3 fruit fly cellular contexts compared by ENCODE assay signal in genomic region chr3L:1584781-1585180, dm6.
TF ChIP-seq lines count a peak whose summit lies in the region.

No protein-coding gene starts in this region.

TF ChIP-seq in whole organism, embryonic, 481 proteins besides CTCF, POLR2A, EP300 and RAD21 (continued from another document and continues in another):
- TF ChIP-seq sd (tag; optimal IDR thresholded peaks at IDR 0.05; lab: Kevin White, UChicago) (no peak), ssp (GFP tag; IDR thresholded peaks at IDR 0.05; lab: Robert Waterston, UW) (peak; percentile 41; the same call in 1 of the 2 replicates), lbe (GFP tag; optimal IDR thresholded peaks at IDR 0.05; lab: Kevin White, UChicago) (peak; percentile 34), H15 (GFP tag; IDR thresholded peaks at IDR 0.05; lab: Robert Waterston, UW) (peak; percentile 42; the same call in 1 of the 3 replicates), CG13624 (GFP tag; optimal IDR thresholded peaks at IDR 0.05; lab: Kevin White, UChicago) (no peak), CG11560 (tag; IDR thresholded peaks at IDR 0.05; lab: Robert Waterston, UW) (0 out of 3 replicates have a peak, but pooled peaks have one; percentile 18), ac (GFP tag; optimal IDR thresholded peaks at IDR 0.05; lab: Kevin White, UChicago) (no peak), tgo (GFP tag; IDR thresholded peaks at IDR 0.05; lab: Robert Waterston, UW) (peak; percentile 27; the same call in 2 of the 3 replicates), HHEX (GFP tag; optimal IDR thresholded peaks at IDR 0.05; lab: Kevin White, UChicago) (peak; percentile 8), CG6272 (GFP tag; IDR thresholded peaks at IDR 0.05; lab: Robert Waterston, UW) (no peak; the same call in 1 of the 2 replicates), mirr (GFP tag; optimal IDR thresholded peaks at IDR 0.05; lab: Kevin White, UChicago) (no peak), CG7928 (GFP tag; optimal IDR thresholded peaks at IDR 0.05; lab: Kevin White, UChicago) (no peak), Med (GFP tag; lab: Kevin White, UChicago) (peak; percentile 57), phol (tag; optimal IDR thresholded peaks at IDR 0.05; lab: Kevin White, UChicago) (peak; percentile 38), Lhr (GFP tag; optimal IDR thresholded peaks at IDR 0.05; lab: Kevin White, UChicago) (no peak), dysf (GFP tag; IDR thresholded peaks at IDR 0.05; lab: Robert Waterston, UW) (peak; percentile 54; the same call in 1 of the 3 replicates), Awh (GFP tag; IDR thresholded peaks at IDR 0.05; lab: Robert Waterston, UW) (peak; percentile 72), Meics (GFP tag; optimal IDR thresholded peaks at IDR 0.05; lab: Kevin White, UChicago) (no peak), CG10979 (tag; optimal IDR thresholded peaks at IDR 0.05; lab: Kevin White, UChicago) (peak; percentile 24), CG17359 (tag; optimal IDR thresholded peaks at IDR 0.05; lab: Kevin White, UChicago) (peak; percentile 56), CG17361 (GFP tag; IDR thresholded peaks at IDR 0.05; lab: Robert Waterston, UW) (0 out of 3 replicates have a peak, but pooled peaks have one; percentile 39), usp (GFP tag; optimal IDR thresholded peaks at IDR 0.05; lab: Kevin White, UChicago) (no peak), otp (GFP tag; IDR thresholded peaks at IDR 0.05; lab: Robert Waterston, UW) (0 out of 3 replicates have a peak, but pooled peaks have one; percentile 15), ato (GFP tag; IDR thresholded peaks at IDR 0.05; lab: Robert Waterston, UW; ENCODE audit: partially characterized antibody) (no peak), Kr (GFP tag; optimal IDR thresholded peaks at IDR 0.05; lab: Kevin White, UChicago) (no peak), hkb (optimal IDR thresholded peaks at IDR 0.05; lab: Kevin White, UChicago) (no peak), hkb (GFP tag; IDR thresholded peaks at IDR 0.05; lab: Robert Waterston, UW) (0 out of 2 replicates have a peak, but pooled peaks have one; percentile 34), sisA (GFP tag; IDR thresholded peaks at IDR 0.05; lab: Robert Waterston, UW) (peak; percentile 39; the same call in 1 of the 2 replicates), CG31441 (GFP tag; IDR thresholded peaks at IDR 0.05; lab: Robert Waterston, UW) (0 out of 2 replicates have a peak, but pooled peaks have one; percentile 31), sr (GFP tag; IDR thresholded peaks at IDR 0.05; lab: Robert Waterston, UW) (0 out of 3 replicates have a peak, but pooled peaks have one; percentile 36), corto (GFP tag; optimal IDR thresholded peaks at IDR 0.05; lab: Kevin White, UChicago) (peak; percentile 72), CG17186 (GFP tag; optimal IDR thresholded peaks at IDR 0.05; lab: Kevin White, UChicago) (no peak), fd96Cb (tag; optimal IDR thresholded peaks at IDR 0.05; lab: Kevin White, UChicago) (peak; percentile 62), Bteb2 (GFP tag; optimal IDR thresholded peaks at IDR 0.05; lab: Kevin White, UChicago) (no peak), CG18262 (tag; optimal IDR thresholded peaks at IDR 0.05; lab: Kevin White, UChicago) (peak; percentile 46), slou (GFP tag; optimal IDR thresholded peaks at IDR 0.05; lab: Kevin White, UChicago) (no peak), Nf-YA (GFP tag; IDR thresholded peaks at IDR 0.05; lab: Robert Waterston, UW) (peak; percentile 31; the same call in 1 of the 2 replicates), ttk (GFP tag; IDR thresholded peaks at IDR 0.05; lab: Robert Waterston, UW) (peak; percentile 60), CG2678 (tag; optimal IDR thresholded peaks at IDR 0.05; lab: Kevin White, UChicago) (peak; percentile 28), Blimp-1 (GFP tag; optimal IDR thresholded peaks at IDR 0.05; lab: Kevin White, UChicago) (peak; percentile 43), CG12391 (tag; optimal IDR thresholded peaks at IDR 0.05; lab: Kevin White, UChicago) (no peak), CG32532 (GFP tag; IDR thresholded peaks at IDR 0.05; lab: Robert Waterston, UW) (peak; percentile 31; the same call in 1 of the 2 replicates)

TF ChIP-seq in whole organism, prepupa, 60 proteins besides CTCF, POLR2A, EP300 and RAD21 (continued from another document):
- TF ChIP-seq CG34406 (GFP tag; optimal IDR thresholded peaks at IDR 0.05; lab: Kevin White, UChicago) (peak; percentile 67), Hr38 (GFP tag; optimal IDR thresholded peaks at IDR 0.05; lab: Kevin White, UChicago) (no peak), lz (GFP tag; optimal IDR thresholded peaks at IDR 0.05; lab: Kevin White, UChicago) (peak; percentile 80), salr (GFP tag; optimal IDR thresholded peaks at IDR 0.05; lab: Kevin White, UChicago) (peak; percentile 4 to 73), CG31627 (GFP tag; optimal IDR thresholded peaks at IDR 0.05; lab: Kevin White, UChicago) (peak; percentile 79), dac (GFP tag; optimal IDR thresholded peaks at IDR 0.05; lab: Kevin White, UChicago) (peak; percentile 59), CG6163 (GFP tag; IDR thresholded peaks at IDR 0.05; lab: Robert Waterston, UW) (peak; percentile 96), dsx (GFP tag; optimal IDR thresholded peaks at IDR 0.05; lab: Kevin White, UChicago; ENCODE audit: poor library complexity, severe bottlenecking) (peak; percentile 76), Met (GFP tag; optimal IDR thresholded peaks at IDR 0.05; lab: Kevin White, UChicago) (peak; percentile 57), Blimp-1 (GFP tag; optimal IDR thresholded peaks at IDR 0.05; lab: Kevin White, UChicago) (peak; percentile 57), Smox (GFP tag; optimal IDR thresholded peaks at IDR 0.05; lab: Kevin White, UChicago) (peak; percentile 56), fd85E (GFP tag; optimal IDR thresholded peaks at IDR 0.05; lab: Kevin White, UChicago) (peak; percentile 82), fkh (GFP tag; optimal IDR thresholded peaks at IDR 0.05; lab: Kevin White, UChicago) (no peak), CG3919 (GFP tag; optimal IDR thresholded peaks at IDR 0.05; lab: Kevin White, UChicago) (peak; percentile 93), CG3032 (tag; optimal IDR thresholded peaks at IDR 0.05; lab: Kevin White, UChicago) (peak; percentile 76), Sox15 (GFP tag; optimal IDR thresholded peaks at IDR 0.05; lab: Kevin White, UChicago) (peak; percentile 51), spab (GFP tag; optimal IDR thresholded peaks at IDR 0.05; lab: Kevin White, UChicago) (peak; percentile 76), CG8319 (GFP tag; optimal IDR thresholded peaks at IDR 0.05; lab: Kevin White, UChicago) (peak; percentile 77), Eip78C (GFP tag; lab: Kevin White, UChicago) (peak; percentile 97), Hr39 (GFP tag; optimal IDR thresholded peaks at IDR 0.05; lab: Kevin White, UChicago) (peak; percentile 82), svp (GFP tag; lab: Kevin White, UChicago) (peak; percentile 94), CG4318 (GFP tag; optimal IDR thresholded peaks at IDR 0.05; lab: Kevin White, UChicago) (peak; percentile 60), CG6854 (GFP tag; optimal IDR thresholded peaks at IDR 0.05; lab: Kevin White, UChicago) (peak; percentile 80), cyc (GFP tag; optimal IDR thresholded peaks at IDR 0.05; lab: Kevin White, UChicago) (peak; percentile 93), topi (GFP tag; optimal IDR thresholded peaks at IDR 0.05; lab: Kevin White, UChicago) (peak; percentile 87), Ets96B (tag; optimal IDR thresholded peaks at IDR 0.05; lab: Kevin White, UChicago) (peak; percentile 80), net (GFP tag; optimal IDR thresholded peaks at IDR 0.05; lab: Kevin White, UChicago) (peak; percentile 92), CG1621 (tag; optimal IDR thresholded peaks at IDR 0.05; lab: Kevin White, UChicago) (peak; percentile 50), CG8119 (GFP tag; IDR thresholded peaks at IDR 0.05; lab: Robert Waterston, UW) (peak; percentile 91), Eip93F (GFP tag; optimal IDR thresholded peaks at IDR 0.05; lab: Kevin White, UChicago) (no peak), Hr4 (GFP tag; optimal IDR thresholded peaks at IDR 0.05; lab: Kevin White, UChicago) (peak; percentile 82), Lpt (GFP tag; optimal IDR thresholded peaks at IDR 0.05; lab: Kevin White, UChicago) (peak; percentile 73), pdm3 (GFP tag; optimal IDR thresholded peaks at IDR 0.05; lab: Kevin White, UChicago) (peak; percentile 81), eg (GFP tag; IDR thresholded peaks at IDR 0.05; lab: Robert Waterston, UW) (peak; percentile 96), achi (GFP tag; optimal IDR thresholded peaks at IDR 0.05; lab: Kevin White, UChicago) (peak; percentile 87), Eip75B (GFP tag; optimal IDR thresholded peaks at IDR 0.05; lab: Kevin White, UChicago) (peak; percentile 68), Gug (GFP tag; IDR thresholded peaks at IDR 0.05; lab: Robert Waterston, UW) (peak; percentile 96), CG6276 (GFP tag; optimal IDR thresholded peaks at IDR 0.05; lab: Kevin White, UChicago) (peak; percentile 89), CG6792 (GFP tag; optimal IDR thresholded peaks at IDR 0.05; lab: Kevin White, UChicago) (peak; percentile 77), CG11762 (GFP tag; optimal IDR thresholded peaks at IDR 0.05; lab: Kevin White, UChicago; ENCODE audit: insufficient read depth) (peak; percentile 85)
TF ChIP-seq in whole organism, prepupa: peak in this region for 57.

TF ChIP-seq in whole organism, wandering third instar larva, 38 proteins besides CTCF, POLR2A, EP300 and RAD21 (continued from another document):
- TF ChIP-seq Hr83 (GFP tag; optimal IDR thresholded peaks at IDR 0.05; lab: Kevin White, UChicago; ENCODE audit: poor library complexity, severe bottlenecking) (no peak), sv (GFP tag; optimal IDR thresholded peaks at IDR 0.05; lab: Kevin White, UChicago) (no peak), CG9705 (GFP tag; optimal IDR thresholded peaks at IDR 0.05; lab: Kevin White, UChicago) (peak; percentile 30), ey (GFP tag; optimal IDR thresholded peaks at IDR 0.05; lab: Kevin White, UChicago) (peak; percentile 38), pan (optimal IDR thresholded peaks at IDR 0.05; lab: Kevin White, UChicago) (no peak), CG32264 (GFP tag; optimal IDR thresholded peaks at IDR 0.05; lab: Kevin White, UChicago) (peak; percentile 71), HLH106 (tag; optimal IDR thresholded peaks at IDR 0.05; lab: Kevin White, UChicago) (peak; percentile 72), Myc (optimal IDR thresholded peaks at IDR 0.05; lab: Kevin White, UChicago) (no peak), Dif (GFP tag; optimal IDR thresholded peaks at IDR 0.05; lab: Kevin White, UChicago; ENCODE audit: partially characterized antibody) (no peak), GATAd (GFP tag; optimal IDR thresholded peaks at IDR 0.05; lab: Kevin White, UChicago) (no peak), sage (GFP tag; optimal IDR thresholded peaks at IDR 0.05; lab: Kevin White, UChicago) (peak; percentile 60)
